Fruit fly (Drosophila melanogaster): ENCODE data around the gene CG13309.

- no peak for TF ChIP-seq ttk (optimal IDR thresholded peaks at IDR 0.05)
- no peak for TF ChIP-seq psq (optimal IDR thresholded peaks at IDR 0.05)
- TF ChIP-seq h (optimal IDR thresholded peaks at IDR 0.05), result no peak
- no peak for TF ChIP-seq Sin3A (optimal IDR thresholded peaks at IDR 0.05)
Measured at dm6 chr3L:8833467-8833802, 23.2 kb downstream of the CG13309 start.

Data from Kc167 (cell line).